Worm (Caenorhabditis elegans) whole organism, midembryonic: ENCODE data around the gene pmk-3.

Source experiments
- T22C8.4 ChIP-seq: fragments of 200-800 bp; sonication (Bioruptor generic); IDR thresholded peaks from 2 replicates; pipeline ENCODE4 v1.3.6; 2022; ENCODE audit warnings: missing genetic modification characterization, missing compliant biosample characterization
- cog-1 ChIP-seq: sonication (generic microtip); optimal IDR thresholded peaks from 2 replicates; lab custom pipeline; 2016; ENCODE audit warnings: missing genetic modification characterization, missing compliant biosample characterization
- flt-1 ChIP-seq: fragments of 200-800 bp; sonication (Bioruptor generic); IDR thresholded peaks from 2 replicates; pipeline ENCODE4 v1.3.6; 2022; ENCODE audit warnings: missing genetic modification characterization, missing compliant biosample characterization
- ztf-23 ChIP-seq: fragments of 200-800 bp; sonication (Bioruptor generic); IDR thresholded peaks from 2 replicates; pipeline ENCODE4 v1.3.6; 2022; ENCODE audit warnings: missing genetic modification reagents, missing genetic modification characterization, missing compliant biosample characterization
- ztf-29 ChIP-seq: fragments of 200-800 bp; sonication (Bioruptor generic); IDR thresholded peaks from 2 replicates; pipeline ENCODE4 v1.3.6; 2022; ENCODE audit warnings: missing genetic modification reagents, missing genetic modification characterization, missing compliant biosample characterization

DNA sequence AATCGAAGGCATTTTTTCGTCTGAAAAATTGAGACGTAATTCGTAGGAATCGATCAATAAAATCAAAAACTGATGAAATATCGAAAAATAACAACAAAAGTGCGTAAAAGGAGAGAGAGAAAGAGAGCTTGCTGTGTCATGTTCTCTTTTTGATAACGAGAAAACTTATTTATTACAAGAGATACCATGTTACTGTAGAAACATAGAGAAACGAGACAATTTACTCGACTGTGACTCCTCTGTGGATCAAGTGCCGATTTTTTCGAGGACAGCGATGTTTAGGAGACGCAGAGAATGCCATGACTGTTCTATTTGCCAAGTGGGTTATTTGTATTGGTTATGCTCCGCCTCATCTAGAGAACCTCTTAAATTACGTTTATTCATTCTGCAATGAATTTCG lies 5.5 kb upstream of the pmk-3 start, which contains the start of gene sph-1:
- TF ChIP-seq ztf-23 (GFP tag; lab: Robert Waterston, UW) (no peak), flt-1 (GFP tag; lab: Robert Waterston, UW) (no peak), ztf-29 (GFP tag; lab: Robert Waterston, UW) (no peak), T22C8.4 (GFP tag; lab: Robert Waterston, UW) (no peak), cog-1 (tag; lab: Kevin White, UChicago) (no peak)
